Fruit fly (Drosophila melanogaster): ENCODE measurements around the gene Ntf-2.

Ntf-2 gene

DNA sequence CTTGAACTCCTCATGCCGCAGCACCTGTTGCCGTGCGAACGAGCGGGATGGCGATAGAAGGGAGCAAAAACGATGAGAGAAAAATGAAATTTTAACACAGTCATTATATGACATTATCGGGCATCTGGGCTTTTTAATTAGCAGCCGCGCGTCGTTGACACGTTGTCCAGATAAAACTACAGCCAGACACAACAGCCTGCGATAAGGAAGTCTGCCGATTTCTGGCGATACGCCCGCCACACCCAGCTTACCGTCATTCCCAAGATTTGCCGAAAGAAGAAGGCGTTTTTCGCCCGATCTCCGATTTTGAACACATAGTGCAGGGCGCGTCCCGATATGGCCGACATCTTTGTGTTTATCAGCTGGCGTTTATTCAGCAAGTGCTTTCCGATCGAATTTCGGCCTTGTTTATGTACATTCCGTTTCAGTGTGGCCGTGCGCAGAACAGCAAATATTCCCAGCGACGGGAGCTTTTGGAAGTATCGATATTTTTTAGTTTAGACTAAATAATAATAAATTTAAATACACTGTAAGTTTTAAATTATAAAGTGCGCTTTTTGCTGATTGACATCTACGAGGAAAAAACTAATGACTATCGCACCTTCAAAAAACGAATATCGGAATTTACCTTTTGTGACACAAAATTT is 7.2 kb upstream of the Ntf-2 start, which contains the start of gene CG1532 (continued):
- TF ChIP-seq dmrt93B (GFP tag; optimal IDR thresholded peaks at IDR 0.05) (no peak), usp (GFP tag; optimal IDR thresholded peaks at IDR 0.05) (no peak), brk (GFP tag; optimal IDR thresholded peaks at IDR 0.05) (no peak), tai (GFP tag; optimal IDR thresholded peaks at IDR 0.05) (no peak), Hnf4 (GFP tag; optimal IDR thresholded peaks at IDR 0.05) (peak; percentile 16), GATAd (GFP tag; optimal IDR thresholded peaks at IDR 0.05) (no peak), Myc (optimal IDR thresholded peaks at IDR 0.05) (no peak), CG9705 (GFP tag; optimal IDR thresholded peaks at IDR 0.05) (no peak), sage (GFP tag; optimal IDR thresholded peaks at IDR 0.05) (peak; percentile 6), psq (GFP tag; optimal IDR thresholded peaks at IDR 0.05) (no peak), OdsH (GFP tag; optimal IDR thresholded peaks at IDR 0.05) (no peak)

- TF ChIP-seq sage (GFP tag; optimal IDR thresholded peaks at IDR 0.05), result no peak
- no peak for TF ChIP-seq Myc (optimal IDR thresholded peaks at IDR 0.05)
- TF ChIP-seq Rel (GFP tag; optimal IDR thresholded peaks at IDR 0.05), result no peak
- TF ChIP-seq Rel (tag; optimal IDR thresholded peaks at IDR 0.05), result peak; percentile 67
- no peak for TF ChIP-seq woc (GFP tag; optimal IDR thresholded peaks at IDR 0.05)
- no peak for TF ChIP-seq sv (GFP tag; optimal IDR thresholded peaks at IDR 0.05)
- TF ChIP-seq Hr83 (GFP tag; optimal IDR thresholded peaks at IDR 0.05; ENCODE audit: poor library complexity, severe bottlenecking), result no peak
- no peak for TF ChIP-seq CG9705 (GFP tag; optimal IDR thresholded peaks at IDR 0.05)
These were observed 3.4 kb upstream of the Ntf-2 start, which contains the start of gene CG1529 for dm6 chrX:21031819-21032261. Gene CG1529 (minus strand): TSS chrX:21031950.

DNA sequence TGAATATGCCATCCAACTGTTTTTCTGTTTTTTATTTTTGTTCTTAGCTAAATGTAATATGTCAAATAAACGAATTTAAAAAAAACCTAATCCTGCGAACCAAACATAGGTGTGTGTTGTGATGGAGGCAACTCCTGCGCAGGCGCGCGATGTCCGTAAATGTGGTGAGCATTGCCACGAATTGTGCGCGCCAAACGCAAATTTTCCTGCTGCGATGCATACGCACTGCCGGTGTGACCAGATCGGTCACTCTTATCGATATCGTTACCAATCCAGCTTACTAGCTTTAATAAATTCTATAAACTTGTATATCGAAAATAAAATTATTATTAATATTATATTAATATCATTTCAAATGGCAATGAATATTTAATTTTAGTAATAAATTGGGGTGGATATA is 631 bp upstream of the Ntf-2 start:
- TF ChIP-seq Hr83 (GFP tag; optimal IDR thresholded peaks at IDR 0.05; ENCODE audit: poor library complexity, severe bottlenecking) (no peak), Vsx2 (GFP tag; optimal IDR thresholded peaks at IDR 0.05; ENCODE audit: partially characterized antibody) (no peak), Dif (GFP tag; optimal IDR thresholded peaks at IDR 0.05; ENCODE audit: partially characterized antibody) (no peak), sv (GFP tag; optimal IDR thresholded peaks at IDR 0.05) (no peak), dl (GFP tag; optimal IDR thresholded peaks at IDR 0.05; ENCODE audit: insufficient read depth in 1 of 2, partially characterized antibody in 2 of 2) (no peak), pan (optimal IDR thresholded peaks at IDR 0.05) (no peak), Dfd (GFP tag; optimal IDR thresholded peaks at IDR 0.05) (no peak), usp (GFP tag; optimal IDR thresholded peaks at IDR 0.05) (no peak), Myc (optimal IDR thresholded peaks at IDR 0.05) (no peak), rgr (GFP tag; optimal IDR thresholded peaks at IDR 0.05) (no peak), foxo (GFP tag; optimal IDR thresholded peaks at IDR 0.05) (no peak), fru (GFP tag; optimal IDR thresholded peaks at IDR 0.05) (no peak), h (GFP tag; optimal IDR thresholded peaks at IDR 0.05) (no peak), dsf (GFP tag; optimal IDR thresholded peaks at IDR 0.05; ENCODE audit: borderline replicate concordance) (no peak), N (GFP tag; optimal IDR thresholded peaks at IDR 0.05) (no peak), woc (GFP tag; optimal IDR thresholded peaks at IDR 0.05) (no peak), GATAd (GFP tag; optimal IDR thresholded peaks at IDR 0.05) (no peak), Hr78 (GFP tag; optimal IDR thresholded peaks at IDR 0.05) (no peak), lola (GFP tag; optimal IDR thresholded peaks at IDR 0.05) (no peak), CG9705 (GFP tag; optimal IDR thresholded peaks at IDR 0.05) (no peak)

dm6 chrX:21035938-21036324 is 662 bp downstream of the Ntf-2 start:
- TF ChIP-seq foxo (GFP tag; optimal IDR thresholded peaks at IDR 0.05) (no peak), woc (GFP tag; optimal IDR thresholded peaks at IDR 0.05) (peak; percentile 13)

DNA sequence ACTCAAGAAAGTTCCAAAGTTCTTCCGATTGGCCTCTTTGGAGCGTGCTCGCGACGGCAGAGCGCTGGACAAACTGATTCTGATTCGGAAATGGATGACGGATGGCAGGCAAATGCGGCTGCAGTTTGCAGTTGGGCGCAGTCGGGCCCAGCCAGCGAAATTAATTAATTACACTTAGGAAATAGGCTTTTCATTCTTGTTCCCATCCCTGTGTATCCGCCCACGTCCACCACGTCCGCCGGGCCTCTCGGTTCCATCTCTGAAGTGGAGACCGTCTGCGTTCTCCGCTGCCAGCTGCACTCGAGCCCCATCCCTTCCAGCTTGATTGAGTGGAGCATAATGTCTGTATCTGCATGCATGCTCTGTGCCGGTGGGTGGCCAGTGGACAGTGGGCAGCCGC is 5.2 kb downstream of the Ntf-2 start, which contains the start of gene CG15449:
TSS of gene CG15449 (minus strand) at position 101 of the 400 bp plus-strand sequence.
- TF ChIP-seq Sp1 (GFP tag; optimal IDR thresholded peaks at IDR 0.05) (no peak), h (GFP tag; optimal IDR thresholded peaks at IDR 0.05) (no peak), Hr83 (GFP tag; optimal IDR thresholded peaks at IDR 0.05; ENCODE audit: poor library complexity, severe bottlenecking) (no peak), Abd-B (GFP tag; optimal IDR thresholded peaks at IDR 0.05) (no peak), tai (GFP tag; optimal IDR thresholded peaks at IDR 0.05) (no peak), GATAd (GFP tag; optimal IDR thresholded peaks at IDR 0.05) (no peak)

All from whole organism, wandering third instar larva.